Fruit fly (Drosophila melanogaster): ENCODE data around the gene Abp1.

The Abp1 gene

dm6 chr3L:13499932-13500719, 14.0 kb upstream of the Abp1 start:
- TF ChIP-seq crol (GFP tag; IDR thresholded peaks at IDR 0.05) (peak; percentile 45), CG11247 (GFP tag; IDR thresholded peaks at IDR 0.05) (0 out of 2 replicates have a peak, but pooled peaks have one; percentile 6), grau (tag; optimal IDR thresholded peaks at IDR 0.05) (no peak), chinmo (GFP tag; IDR thresholded peaks at IDR 0.05; ENCODE audit: partially characterized antibody) (peak; percentile 60; the same call in 1 of the 4 replicates), Pdp1 (GFP tag; optimal IDR thresholded peaks at IDR 0.05) (no peak), Gsc (GFP tag; IDR thresholded peaks at IDR 0.05) (no peak), HmgD (GFP tag; optimal IDR thresholded peaks at IDR 0.05) (no peak), CG32532 (GFP tag; IDR thresholded peaks at IDR 0.05) (0 out of 2 replicates have a peak, but pooled peaks have one; percentile 22), CG7839 (tag; optimal IDR thresholded peaks at IDR 0.05) (no peak), ato (GFP tag; IDR thresholded peaks at IDR 0.05; ENCODE audit: partially characterized antibody) (no peak), nau (GFP tag; optimal IDR thresholded peaks at IDR 0.05) (no peak), Taf1 (GFP tag; IDR thresholded peaks at IDR 0.05) (no peak), gfzf (GFP tag; optimal IDR thresholded peaks at IDR 0.05) (no peak), cg (GFP tag; optimal IDR thresholded peaks at IDR 0.05) (peak; percentile 68), zfh2 (GFP tag; optimal IDR thresholded peaks at IDR 0.05) (no peak), row (GFP tag; IDR thresholded peaks at IDR 0.05) (0 out of 3 replicates have a peak, but pooled peaks have one; percentile 7), nom (GFP tag; optimal IDR thresholded peaks at IDR 0.05) (peak; percentile 89), Awh (GFP tag; IDR thresholded peaks at IDR 0.05) (no peak), CG2129 (GFP tag; IDR thresholded peaks at IDR 0.05; ENCODE audit: partially characterized antibody) (no peak), mirr (GFP tag; optimal IDR thresholded peaks at IDR 0.05) (no peak), CG8290 (GFP tag; optimal IDR thresholded peaks at IDR 0.05) (no peak), CG8290 (tag; optimal IDR thresholded peaks at IDR 0.05) (no peak), bigmax (GFP tag; optimal IDR thresholded peaks at IDR 0.05) (no peak), CG11456 (GFP tag; IDR thresholded peaks at IDR 0.05) (0 out of 3 replicates have a peak, but pooled peaks have one; percentile 18), Sry-δ (GFP tag; optimal IDR thresholded peaks at IDR 0.05) (no peak), sens (GFP tag) (no peak), CG5953 (GFP tag; IDR thresholded peaks at IDR 0.05) (no peak), bsh (GFP tag; optimal IDR thresholded peaks at IDR 0.05) (peak in 1 of 2 experiments; percentile 48), seq (GFP tag; IDR thresholded peaks at IDR 0.05) (no peak; the same call in 1 of the 2 replicates), slbo (GFP tag; IDR thresholded peaks at IDR 0.05) (0 out of 2 replicates have a peak, but pooled peaks have one; percentile 35), CG7786 (GFP tag; optimal IDR thresholded peaks at IDR 0.05) (no peak), CG42726 (GFP tag; IDR thresholded peaks at IDR 0.05; ENCODE audit: partially characterized antibody) (0 out of 2 replicates have a peak, but pooled peaks have one; percentile 20), CG13624 (GFP tag; optimal IDR thresholded peaks at IDR 0.05) (no peak), zf30C (GFP tag; optimal IDR thresholded peaks at IDR 0.05) (peak; percentile 81), CG31224 (GFP tag; IDR thresholded peaks at IDR 0.05) (no peak), sr (GFP tag; IDR thresholded peaks at IDR 0.05) (peak; percentile 30; the same call in 1 of the 3 replicates), fd96Cb (tag; optimal IDR thresholded peaks at IDR 0.05) (no peak), CG13424 (tag; optimal IDR thresholded peaks at IDR 0.05) (no peak), vvl (GFP tag; IDR thresholded peaks at IDR 0.05) (peak; percentile 47; the same call in 1 of the 2 replicates), kni (GFP tag; optimal IDR thresholded peaks at IDR 0.05) (peak; percentile 5), CG15601 (tag; optimal IDR thresholded peaks at IDR 0.05) (no peak), CG17361 (GFP tag; IDR thresholded peaks at IDR 0.05) (no peak), dati (GFP tag; IDR thresholded peaks at IDR 0.05) (no peak), lbe (GFP tag; optimal IDR thresholded peaks at IDR 0.05) (peak; percentile 77), klu (GFP tag; IDR thresholded peaks at IDR 0.05) (no peak), CG3163 (GFP tag; optimal IDR thresholded peaks at IDR 0.05) (no peak), lilli (GFP tag; optimal IDR thresholded peaks at IDR 0.05) (no peak), caup (GFP tag; optimal IDR thresholded peaks at IDR 0.05; ENCODE audit: severe bottlenecking) (no peak), Hmx (GFP tag; optimal IDR thresholded peaks at IDR 0.05) (no peak)

Data from whole organism, embryonic.